Fruit fly (Drosophila melanogaster): ENCODE results near the gene Coq4.

DNA sequence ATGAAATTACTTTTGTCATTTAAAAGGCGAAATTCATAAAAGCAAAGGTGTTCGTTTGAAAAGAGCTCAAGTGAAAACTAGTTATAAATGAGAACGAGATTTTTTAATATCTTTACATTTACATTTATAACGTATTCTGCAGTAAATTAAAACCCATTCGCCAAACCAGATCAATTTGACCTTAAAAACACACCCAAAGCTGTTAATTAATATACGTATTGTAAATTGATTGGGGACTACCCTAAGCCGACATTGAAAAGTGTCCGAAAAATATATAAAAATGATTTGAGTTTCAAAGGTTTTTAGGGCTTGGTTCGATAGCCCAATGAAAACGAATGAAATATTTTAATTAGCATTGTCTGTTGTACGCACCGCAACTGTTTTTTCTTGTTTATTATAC, 34.4 kb downstream of the Coq4 start:
- TF ChIP-seq EcR (GFP tag; optimal IDR thresholded peaks at IDR 0.05), result no peak
- TF ChIP-seq CG8478 (optimal IDR thresholded peaks at IDR 0.05), result no peak
- TF ChIP-seq usp (GFP tag; optimal IDR thresholded peaks at IDR 0.05), result no peak
- no peak for TF ChIP-seq psq (optimal IDR thresholded peaks at IDR 0.05)
- TF ChIP-seq Dll (optimal IDR thresholded peaks at IDR 0.05), result no peak
